Worm (Caenorhabditis elegans) whole organism, L4 larva: Measurements from ENCODE around the gene hil-6.

Experiments used
- F10B5.3 ChIP-seq: sonication (generic microtip); optimal IDR thresholded peaks from 2 replicates; lab custom pipeline; 2016; ENCODE audit warnings: mild to moderate bottlenecking, missing genetic modification characterization, missing compliant biosample characterization
- F37D6.2 ChIP-seq: sonication (generic microtip); optimal IDR thresholded peaks from 2 replicates; lab custom pipeline; 2016; ENCODE audit warnings: mild to moderate bottlenecking, missing genetic modification characterization, missing compliant biosample characterization
- F44E2.7 ChIP-seq: fragments of 200-800 bp; sonication (Bioruptor generic); IDR thresholded peaks from 2 replicates; pipeline ENCODE4 v2.1.2; 2022; ENCODE audit warnings: missing genetic modification characterization, missing compliant biosample characterization
- F49E8.2 ChIP-seq: sonication (generic microtip); optimal IDR thresholded peaks from 2 replicates; lab custom pipeline; 2016; ENCODE audit warnings: missing compliant biosample characterization, mild to moderate bottlenecking, missing genetic modification characterization, borderline replicate concordance
- T20F7.1 ChIP-seq: fragments of 200-800 bp; sonication (Bioruptor generic); optimal IDR thresholded peaks from 2 replicates; lab custom pipeline; 2018; ENCODE audit warnings: mild to moderate bottlenecking, missing genetic modification characterization, missing compliant biosample characterization
- T26A8.4 ChIP-seq: fragments of 200-800 bp; sonication (Bioruptor generic); IDR thresholded peaks from 2 replicates; pipeline ENCODE4 v1.3.6; 2022; ENCODE audit warnings: missing genetic modification characterization, missing compliant biosample characterization
- Y105C5A.15 ChIP-seq: fragments of 200-800 bp; sonication (Bioruptor generic); IDR thresholded peaks from 2 replicates; pipeline ENCODE4 v1.3.6; 2022; ENCODE audit warnings: missing genetic modification characterization, missing compliant biosample characterization
- Y5F2A.4 ChIP-seq: fragments of 200-800 bp; sonication (Bioruptor generic); optimal IDR thresholded peaks from 2 replicates; lab custom pipeline; 2018; ENCODE audit warnings: mild to moderate bottlenecking, missing genetic modification characterization, missing compliant biosample characterization
- ZK337.2 ChIP-seq: fragments of 200-800 bp; sonication (Bioruptor generic); IDR thresholded peaks from 2 replicates; pipeline ENCODE4 v1.3.6; 2022; ENCODE audit warnings: missing genetic modification reagents, missing genetic modification characterization, missing compliant biosample characterization
- ama-1 ChIP-seq: fragments of 150-350 bp; optimal IDR thresholded peaks from 2 replicates; lab custom pipeline; 2014; ENCODE audit warnings: inconsistent platforms, mixed read lengths
- attf-4 ChIP-seq: sonication (generic microtip); optimal IDR thresholded peaks from 3 replicates; lab custom pipeline; 2017; ENCODE audit warnings: missing biosample characterization, missing genetic modification characterization
- ceh-32 ChIP-seq: sonication (generic microtip); optimal IDR thresholded peaks from 2 replicates; lab custom pipeline; 2016; ENCODE audit warnings: mild to moderate bottlenecking, missing genetic modification characterization, missing compliant biosample characterization; ENCODE audit not compliant: poor library complexity
- ceh-62 ChIP-seq: sonication (generic microtip); optimal IDR thresholded peaks from 2 replicates; lab custom pipeline; 2017; ENCODE audit warnings: missing biosample characterization, missing genetic modification characterization
- daf-12 ChIP-seq: fragments of 150-350 bp; optimal IDR thresholded peaks from 2 replicates; lab custom pipeline; 2014; ENCODE audit warnings: missing biosample characterization, missing genetic modification reagents, missing genetic modification characterization
- daf-16 ChIP-seq, 3 experiments: sonication (generic microtip); optimal IDR thresholded peaks; 2 replicates each; lab custom pipeline; 2016 to 2017; ENCODE audit warnings: missing genetic modification characterization in 3 of 3, missing genetic modification reagents in 3 of 3, mild to moderate bottlenecking in 2 of 3, missing compliant biosample characterization in 2 of 3, missing biosample characterization in 1 of 3, moderate library complexity in 1 of 3
- daf-19 ChIP-seq: fragments of 200-800 bp; sonication (Bioruptor generic); conservative IDR thresholded peaks from 2 replicates; pipeline ENCODE4 v1.3.6; 2022; ENCODE audit warnings: missing genetic modification characterization, missing compliant biosample characterization
- dmd-6 ChIP-seq: fragments of 200-800 bp; sonication (Bioruptor generic); IDR thresholded peaks from 2 replicates; pipeline ENCODE4 v1.3.6; 2022; ENCODE audit warnings: missing genetic modification reagents, missing genetic modification characterization, missing compliant biosample characterization
- dmd-8 ChIP-seq: fragments of 200-800 bp; sonication (Bioruptor generic); IDR thresholded peaks from 2 replicates; pipeline ENCODE4 v1.3.6; 2022; ENCODE audit warnings: missing genetic modification characterization, missing compliant biosample characterization
- dmd-9 ChIP-seq: fragments of 200-800 bp; sonication (Bioruptor generic); IDR thresholded peaks from 2 replicates; pipeline ENCODE4 v1.3.6; 2022; ENCODE audit warnings: missing genetic modification reagents, missing genetic modification characterization, missing compliant biosample characterization
- dpl-1 ChIP-seq: fragments of 150-350 bp; optimal IDR thresholded peaks from 2 replicates; lab custom pipeline; 2014; ENCODE audit warnings: missing biosample characterization, missing genetic modification reagents, missing genetic modification characterization
- egl-27 ChIP-seq: sonication (generic microtip); optimal IDR thresholded peaks from 3 replicates; lab custom pipeline; 2017; ENCODE audit warnings: missing biosample characterization, missing genetic modification reagents, missing genetic modification characterization
- fos-1 ChIP-seq: fragments of 150-350 bp; optimal IDR thresholded peaks from 2 replicates; lab custom pipeline; 2014; ENCODE audit warnings: missing biosample characterization, missing genetic modification characterization
- gei-8 ChIP-seq: fragments of 200-800 bp; sonication (Bioruptor generic); optimal IDR thresholded peaks from 2 replicates; lab custom pipeline; 2018; ENCODE audit warnings: mild to moderate bottlenecking, missing genetic modification characterization, missing compliant biosample characterization
- hif-1 ChIP-seq, 2 experiments: sonication (generic microtip); optimal IDR thresholded peaks; 2 replicates each; lab custom pipeline; 2016 to 2017; ENCODE audit warnings: missing compliant biosample characterization in 2 of 2, missing genetic modification characterization in 2 of 2, missing genetic modification reagents in 2 of 2, missing genotype in 2 of 2, mild to moderate bottlenecking in 1 of 2
- hlh-11 ChIP-seq: fragments of 200-800 bp; sonication (Bioruptor generic); optimal IDR thresholded peaks from 2 replicates; lab custom pipeline; 2018; ENCODE audit warnings: mild to moderate bottlenecking, missing genetic modification characterization, missing compliant biosample characterization
- hlh-30 ChIP-seq: sonication (generic microtip); optimal IDR thresholded peaks from 2 replicates; lab custom pipeline; 2017; ENCODE audit warnings: antibody characterized with exemption, mild to moderate bottlenecking, missing genetic modification characterization, missing compliant biosample characterization; ENCODE audit not compliant: insufficient read depth
- hmg-1.1 ChIP-seq: fragments of 200-800 bp; sonication (Bioruptor generic); IDR thresholded peaks from 2 replicates; pipeline ENCODE4 v1.3.6; 2022; ENCODE audit warnings: missing genetic modification reagents, missing genetic modification characterization, missing compliant biosample characterization
- lin-13 ChIP-seq: fragments of 150-350 bp; optimal IDR thresholded peaks from 2 replicates; lab custom pipeline; 2014; ENCODE audit warnings: missing biosample characterization, missing genetic modification reagents, missing genetic modification characterization
- lin-15B ChIP-seq: fragments of 150-350 bp; sonication (generic microtip); optimal IDR thresholded peaks from 3 replicates; lab custom pipeline; 2014; ENCODE audit warnings: missing biosample characterization, missing genetic modification characterization
- lin-38 ChIP-seq: fragments of 200-800 bp; sonication (Bioruptor generic); IDR thresholded peaks from 2 replicates; pipeline ENCODE4 v1.3.6; 2022; ENCODE audit warnings: missing genetic modification reagents, missing genetic modification characterization, missing compliant biosample characterization
- lin-39 ChIP-seq: fragments of 150-350 bp; optimal IDR thresholded peaks from 2 replicates; lab custom pipeline; 2014; ENCODE audit warnings: missing biosample characterization, missing genetic modification reagents, missing genetic modification characterization
- lir-3 ChIP-seq: sonication (generic microtip); optimal IDR thresholded peaks from 2 replicates; lab custom pipeline; 2016; ENCODE audit warnings: mild to moderate bottlenecking, missing genetic modification characterization, missing compliant biosample characterization
- lsy-2 ChIP-seq, 2 experiments: fragments of 150-350 bp in 1 of 2; sonication (generic microtip) in 1 of 2; optimal IDR thresholded peaks; 2 replicates each; lab custom pipeline; 2014 to 2017; ENCODE audit warnings: missing biosample characterization in 2 of 2, missing genetic modification characterization in 2 of 2
- mdl-1 ChIP-seq, 2 experiments: fragments of 150-350 bp in 1 of 2; sonication (generic microtip) in 1 of 2; optimal IDR thresholded peaks; 2 replicates each; lab custom pipeline; 2014 to 2017; ENCODE audit warnings: missing biosample characterization in 2 of 2, missing genetic modification characterization in 2 of 2
- mes-2 ChIP-seq: sonication (generic microtip); optimal IDR thresholded peaks from 2 replicates; lab custom pipeline; 2016; ENCODE audit warnings: missing genotype, mild to moderate bottlenecking, missing genetic modification characterization, missing compliant biosample characterization; ENCODE audit not compliant: poor library complexity, severe bottlenecking
- mxl-3 ChIP-seq: fragments of 200-800 bp; sonication (Bioruptor generic); optimal IDR thresholded peaks from 2 replicates; lab custom pipeline; 2018; ENCODE audit warnings: mild to moderate bottlenecking, missing genetic modification characterization, missing compliant biosample characterization
- nhr-10 ChIP-seq: fragments of 150-350 bp; optimal IDR thresholded peaks from 2 replicates; lab custom pipeline; 2014; ENCODE audit warnings: missing biosample characterization, missing genetic modification characterization
- nhr-25 ChIP-seq: sonication (generic microtip); optimal IDR thresholded peaks from 2 replicates; lab custom pipeline; 2017; ENCODE audit warnings: missing genetic modification characterization, mild to moderate bottlenecking, missing compliant biosample characterization, antibody characterized with exemption, moderate library complexity, borderline replicate concordance; ENCODE audit not compliant: insufficient read depth
- nhr-41 ChIP-seq: fragments of 200-800 bp; sonication (Bioruptor generic); IDR thresholded peaks from 2 replicates; pipeline ENCODE4 v1.3.6; 2022; ENCODE audit warnings: missing genetic modification reagents, missing genetic modification characterization, missing compliant biosample characterization
- nhr-6 ChIP-seq: fragments of 150-350 bp; optimal IDR thresholded peaks from 2 replicates; lab custom pipeline; 2014; ENCODE audit warnings: missing biosample characterization, missing genetic modification characterization
- nhr-76 ChIP-seq: fragments of 150-350 bp; optimal IDR thresholded peaks from 2 replicates; lab custom pipeline; 2014; ENCODE audit warnings: missing biosample characterization, missing genetic modification characterization
- php-3 ChIP-seq: fragments of 200-800 bp; sonication (Bioruptor generic); IDR thresholded peaks from 2 replicates; pipeline ENCODE4 v1.3.6; 2022; ENCODE audit warnings: missing genetic modification reagents, missing genetic modification characterization, missing compliant biosample characterization
- saeg-2 ChIP-seq: fragments of 200-800 bp; sonication (Bioruptor generic); IDR thresholded peaks from 2 replicates; pipeline ENCODE4 v1.3.6; 2022; ENCODE audit warnings: missing genetic modification reagents, missing genetic modification characterization, missing compliant biosample characterization
- set-16 ChIP-seq: fragments of 200-800 bp; sonication (Bioruptor generic); IDR thresholded peaks from 2 replicates; pipeline ENCODE4 v1.3.6; 2022; ENCODE audit warnings: missing genetic modification reagents, missing genetic modification characterization, missing compliant biosample characterization
- spr-1 ChIP-seq: sonication (generic microtip); optimal IDR thresholded peaks from 2 replicates; lab custom pipeline; 2016; ENCODE audit warnings: mild to moderate bottlenecking, missing genetic modification characterization, missing compliant biosample characterization
- spr-3 ChIP-seq: fragments of 200-800 bp; sonication (Bioruptor generic); optimal IDR thresholded peaks from 2 replicates; lab custom pipeline; 2018; ENCODE audit warnings: mild to moderate bottlenecking, missing genetic modification characterization, missing compliant biosample characterization
- unc-39 ChIP-seq: sonication (generic microtip); optimal IDR thresholded peaks from 2 replicates; lab custom pipeline; 2017; ENCODE audit warnings: missing biosample characterization, missing genetic modification characterization
- zfp-3 ChIP-seq: fragments of 200-800 bp; sonication (Bioruptor generic); conservative IDR thresholded peaks from 2 replicates; pipeline ENCODE4 v1.3.6; 2022; ENCODE audit warnings: missing genetic modification reagents, missing genetic modification characterization, missing compliant biosample characterization
- ztf-11 ChIP-seq: fragments of 150-350 bp; optimal IDR thresholded peaks from 2 replicates; lab custom pipeline; 2014; ENCODE audit warnings: missing biosample characterization, missing genetic modification characterization
- ztf-7 ChIP-seq: fragments of 150-350 bp; optimal IDR thresholded peaks from 2 replicates; lab custom pipeline; 2014; ENCODE audit warnings: missing biosample characterization, missing genetic modification characterization

Gene hil-6

DNA sequence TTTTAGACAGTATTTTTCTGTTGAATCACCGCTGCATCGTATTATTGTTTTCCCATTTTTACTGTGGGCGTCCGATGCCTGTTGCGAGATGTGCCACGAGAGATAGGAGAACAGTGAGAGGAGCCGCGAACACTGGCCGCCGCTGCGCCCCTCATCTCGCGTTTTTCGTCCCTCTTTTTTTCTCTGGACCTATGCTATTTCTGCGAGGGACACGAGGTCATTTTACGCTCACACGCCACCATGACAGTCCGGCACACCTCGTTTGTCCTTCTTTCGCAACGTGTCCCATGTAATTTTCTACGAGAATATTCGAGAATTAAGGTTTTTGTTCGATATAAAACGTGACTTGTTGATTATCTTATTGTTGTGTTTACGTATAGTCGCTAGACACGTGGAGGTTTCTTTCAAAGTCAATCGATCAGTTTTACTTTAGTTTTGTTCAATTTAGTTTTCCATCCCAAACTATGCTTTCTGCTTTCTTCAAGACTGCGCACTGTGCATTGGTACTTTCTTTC is 36.7 kb upstream of the hil-6 start, which contains the start of gene lbp-9:
lbp-9 (plus strand) TSS at position 465 of the 515 bp plus-strand sequence.
- TF ChIP-seq mdl-1 (tag; optimal IDR thresholded peaks at IDR 0.05; lab: Kevin White, UChicago) (peak in 1 of 2 experiments; percentile 88), saeg-2 (no peak), ZK337.2 (no peak), dpl-1 (peak; percentile 17), dmd-8 (GFP tag; lab: Robert Waterston, UW) (0 out of 2 replicates have a peak, but pooled peaks have one; percentile 47), hif-1 (tag; optimal IDR thresholded peaks at IDR 0.05; lab: Kevin White, UChicago) (peak in 1 of 2 experiments; percentile 1), dmd-6 (GFP tag; lab: Robert Waterston, UW) (no peak; the same call in 1 of the 2 replicates), daf-16 (GFP tag; optimal IDR thresholded peaks at IDR 0.05; lab: Kevin White, UChicago) (no peak), daf-16 (tag; optimal IDR thresholded peaks at IDR 0.05; lab: Kevin White, UChicago) (peak; percentile 16), daf-19 (GFP tag; lab: Robert Waterston, UW) (no peak), hmg-1.1 (GFP tag; lab: Robert Waterston, UW) (peak; percentile 55; the same call in 1 of the 2 replicates), hlh-30 (tag; lab: Kevin White, UChicago) (peak; percentile 96), lir-3 (tag; lab: Kevin White, UChicago) (no peak), zfp-3 (GFP tag; lab: Robert Waterston, UW) (no peak), F49E8.2 (tag; lab: Kevin White, UChicago) (no peak), nhr-41 (no peak), lsy-2 (tag; optimal IDR thresholded peaks at IDR 0.05; lab: Kevin White, UChicago) (peak in 1 of 2 experiments; percentile 47), lin-13 (GFP tag; lab: Kevin White, UChicago) (peak; percentile 12), unc-39 (tag; lab: Kevin White, UChicago) (no peak), Y105C5A.15 (GFP tag; lab: Robert Waterston, UW) (no peak), spr-1 (tag; lab: Kevin White, UChicago) (no peak), spr-3 (GFP tag; lab: Kevin White, UChicago) (no peak), hlh-11 (peak; percentile 73), Y5F2A.4 (GFP tag; lab: Kevin White, UChicago) (no peak), F37D6.2 (no peak), fos-1 (tag; lab: Kevin White, UChicago) (no peak), ceh-32 (tag; lab: Kevin White, UChicago) (no peak), F44E2.7 (GFP tag; lab: Robert Waterston, UW) (no peak), T26A8.4 (GFP tag; lab: Robert Waterston, UW) (no peak), php-3 (0 out of 2 replicates have a peak, but pooled peaks have one; percentile 30), T20F7.1 (no peak), attf-4 (tag; lab: Kevin White, UChicago) (no peak), set-16 (GFP tag; lab: Robert Waterston, UW) (peak; percentile 58), daf-12 (tag; lab: Kevin White, UChicago) (no peak), ama-1 (lab: Kevin White, UChicago) (peak; percentile 23), ztf-7 (tag; lab: Kevin White, UChicago) (no peak), ceh-62 (no peak), mxl-3 (peak; percentile 92), F10B5.3 (tag; lab: Kevin White, UChicago) (no peak), mes-2 (tag; lab: Kevin White, UChicago) (peak; percentile 46), egl-27 (no peak), nhr-25 (tag; lab: Kevin White, UChicago) (peak; percentile 49), dmd-9 (GFP tag; lab: Robert Waterston, UW) (no peak), lin-15B (tag; lab: Kevin White, UChicago) (no peak), nhr-76 (no peak), nhr-10 (tag; lab: Kevin White, UChicago) (no peak), nhr-6 (no peak), gei-8 (GFP tag; lab: Kevin White, UChicago) (no peak), ztf-11 (tag; lab: Kevin White, UChicago) (no peak), lin-38 (GFP tag; lab: Robert Waterston, UW) (peak; percentile 8; the same call in 1 of the 2 replicates), lin-39 (tag; lab: Kevin White, UChicago) (no peak)
